Worm (Caenorhabditis elegans) whole organism, L4/young adult: ENCODE results near the gene F18A12.2.

ENCODE experiments used
- W03F9.2 ChIP-seq: fragments of 150-350 bp; optimal IDR thresholded peaks from 2 replicates; lab custom pipeline; 2014; ENCODE audit warnings: missing biosample characterization, missing genetic modification characterization
- dao-5 ChIP-seq: sonication (generic microtip); optimal IDR thresholded peaks from 2 replicates; lab custom pipeline; 2016; ENCODE audit warnings: missing genotype, missing genetic modification characterization, moderate library complexity, missing compliant biosample characterization

DNA sequence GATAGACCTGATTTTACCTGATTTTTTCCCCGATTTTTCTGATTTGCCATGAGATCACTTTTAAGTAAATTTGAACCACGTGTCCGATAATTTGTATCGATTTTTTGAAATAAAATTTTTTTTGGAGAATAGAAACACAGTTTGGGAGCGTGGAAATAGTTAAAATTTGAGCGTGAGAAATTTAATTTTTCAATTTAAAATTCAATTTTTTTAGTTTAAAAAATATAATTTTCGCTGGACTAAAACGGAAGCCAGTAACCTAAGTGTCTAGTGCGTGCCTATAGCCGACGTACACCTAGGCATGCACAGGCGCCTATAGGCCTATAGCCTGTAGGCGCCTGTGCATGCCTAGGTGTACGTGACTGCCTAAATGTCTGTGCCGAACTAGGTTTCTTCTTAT lies 15.4 kb upstream of the F18A12.2 start, which contains the start of gene nep-9:
- TF ChIP-seq W03F9.2 = no peak
- TF ChIP-seq dao-5 (tag; lab: Kevin White, UChicago) = no peak
